Worm (Caenorhabditis elegans) whole organism, L1 larva: ENCODE measurements around the gene snt-1.
A peak's percentile ranks its signal among the peaks of the same experiment; 100 is the strongest.

ENCODE experiments used
- F16B12.6 ChIP-seq: fragments of 150-350 bp; optimal IDR thresholded peaks from 2 replicates; lab custom pipeline; 2014; ENCODE audit warnings: missing biosample characterization, missing genetic modification characterization
- alr-1 ChIP-seq: fragments of 200-800 bp; sonication (Bioruptor generic); optimal IDR thresholded peaks from 2 replicates; lab custom pipeline; 2018; ENCODE audit warnings: borderline replicate concordance, mild to moderate bottlenecking, missing genetic modification characterization, missing compliant biosample characterization
- blmp-1 ChIP-seq: fragments of 150-350 bp; optimal IDR thresholded peaks from 2 replicates; lab custom pipeline; 2014; ENCODE audit warnings: missing biosample characterization, missing genetic modification characterization
- ceh-63 ChIP-seq: fragments of 200-800 bp; sonication (Bioruptor generic); optimal IDR thresholded peaks from 2 replicates; lab custom pipeline; 2018; ENCODE audit warnings: mild to moderate bottlenecking, missing genetic modification characterization, missing compliant biosample characterization
- ceh-8 ChIP-seq: fragments of 200-800 bp; sonication (Bioruptor generic); optimal IDR thresholded peaks from 2 replicates; lab custom pipeline; 2018; ENCODE audit warnings: mild to moderate bottlenecking, missing genetic modification characterization, moderate library complexity, missing compliant biosample characterization
- ceh-82 ChIP-seq, 3 experiments: fragments of 150-350 bp in 1 of 3; sonication (generic microtip) in 2 of 3; optimal IDR thresholded peaks; 2 replicates each; lab custom pipeline; 2014 to 2017; ENCODE audit warnings: missing biosample characterization in 3 of 3, missing genetic modification characterization in 3 of 3
- ces-1 ChIP-seq: fragments of 150-350 bp; optimal IDR thresholded peaks from 2 replicates; lab custom pipeline; 2014; ENCODE audit warnings: missing biosample characterization, missing genetic modification reagents, missing genetic modification characterization
- dsc-1 ChIP-seq: sonication (generic microtip); optimal IDR thresholded peaks from 2 replicates; lab custom pipeline; 2016; ENCODE audit warnings: mild to moderate bottlenecking, missing genetic modification characterization, missing compliant biosample characterization
- efl-3 ChIP-seq: fragments of 200-800 bp; sonication (Bioruptor generic); optimal IDR thresholded peaks from 2 replicates; lab custom pipeline; 2018; ENCODE audit warnings: mild to moderate bottlenecking, missing genetic modification characterization, missing compliant biosample characterization
- egl-13 ChIP-seq: sonication (generic microtip); optimal IDR thresholded peaks from 2 replicates; lab custom pipeline; 2016; ENCODE audit warnings: missing genotype, missing genetic modification reagents, missing genetic modification characterization, missing compliant biosample characterization
- elt-2 ChIP-seq: sonication (generic microtip); optimal IDR thresholded peaks from 2 replicates; lab custom pipeline; 2016; ENCODE audit warnings: missing genetic modification characterization, mild to moderate bottlenecking, inconsistent platforms, missing compliant biosample characterization, missing genetic modification reagents
- elt-3 ChIP-seq, 6 experiments: fragments of 150-350 bp in 1 of 6; sonication (generic microtip); optimal IDR thresholded peaks; 2 replicates each; lab custom pipeline; 2017 to 2018; ENCODE audit warnings: missing biosample characterization in 6 of 6, missing genetic modification characterization in 6 of 6, inconsistent platforms in 1 of 6
- fkh-10 ChIP-seq: sonication (generic microtip); optimal IDR thresholded peaks from 2 replicates; lab custom pipeline; 2017; ENCODE audit warnings: missing biosample characterization, missing genetic modification reagents, missing genetic modification characterization
- fkh-4 ChIP-seq: sonication (generic microtip); optimal IDR thresholded peaks from 2 replicates; lab custom pipeline; 2016; ENCODE audit warnings: missing compliant biosample characterization, missing genetic modification characterization, borderline replicate concordance
- fkh-8 ChIP-seq: sonication (generic microtip); optimal IDR thresholded peaks from 2 replicates; lab custom pipeline; 2016; ENCODE audit warnings: mild to moderate bottlenecking, missing genetic modification characterization, missing compliant biosample characterization
- irx-1 ChIP-seq: sonication (generic microtip); optimal IDR thresholded peaks from 2 replicates; lab custom pipeline; 2016; ENCODE audit warnings: missing genetic modification characterization, missing compliant biosample characterization
- jun-1 ChIP-seq: fragments of 150-350 bp; optimal IDR thresholded peaks from 2 replicates; lab custom pipeline; 2014; ENCODE audit warnings: missing biosample characterization, missing genetic modification reagents, missing genetic modification characterization
- lin-14 ChIP-seq: fragments of 200-800 bp; sonication (Bioruptor generic); optimal IDR thresholded peaks from 2 replicates; lab custom pipeline; 2018; ENCODE audit warnings: mild to moderate bottlenecking, missing genetic modification characterization, moderate library complexity, missing compliant biosample characterization
- lin-35 ChIP-seq, 2 experiments: fragments of 150-350 bp; optimal IDR thresholded peaks; 2 replicates each; lab custom pipeline; 2014; ENCODE audit warnings: missing biosample characterization in 2 of 2, missing genetic modification characterization in 2 of 2, missing genetic modification reagents in 2 of 2
- lsy-2 ChIP-seq, 2 experiments: fragments of 150-350 bp; optimal IDR thresholded peaks; 2 replicates each; lab custom pipeline; 2014; ENCODE audit warnings: missing biosample characterization in 2 of 2, missing genetic modification characterization in 2 of 2
- mab-9 ChIP-seq: fragments of 200-800 bp; sonication (Bioruptor generic); IDR thresholded peaks from 2 replicates; pipeline ENCODE4 v1.3.6; 2022; ENCODE audit warnings: missing genetic modification reagents, missing genetic modification characterization, missing compliant biosample characterization
- mdl-1 ChIP-seq, 2 experiments: fragments of 150-350 bp; optimal IDR thresholded peaks; 2 replicates each; lab custom pipeline; 2014 to 2017; ENCODE audit warnings: missing biosample characterization in 2 of 2, missing genetic modification characterization in 2 of 2, inconsistent platforms in 1 of 2
- mep-1 ChIP-seq: fragments of 150-350 bp; optimal IDR thresholded peaks from 2 replicates; lab custom pipeline; 2014; ENCODE audit warnings: missing biosample characterization, missing genetic modification characterization
- nhr-11 ChIP-seq: fragments of 150-350 bp; optimal IDR thresholded peaks from 2 replicates; lab custom pipeline; 2014; ENCODE audit warnings: missing biosample characterization, missing genetic modification characterization
- nhr-20 ChIP-seq: sonication (generic microtip); optimal IDR thresholded peaks from 2 replicates; lab custom pipeline; 2016; ENCODE audit warnings: mild to moderate bottlenecking, missing genetic modification characterization, missing compliant biosample characterization
- nhr-47 ChIP-seq: sonication (generic microtip); optimal IDR thresholded peaks from 2 replicates; lab custom pipeline; 2016; ENCODE audit warnings: mild to moderate bottlenecking, missing genetic modification characterization, moderate library complexity, missing compliant biosample characterization
- nhr-71 ChIP-seq: sonication (generic microtip); optimal IDR thresholded peaks from 2 replicates; lab custom pipeline; 2016; ENCODE audit warnings: mild to moderate bottlenecking, missing genetic modification characterization, moderate library complexity, missing compliant biosample characterization
- nhr-76 ChIP-seq: sonication (generic microtip); optimal IDR thresholded peaks from 2 replicates; lab custom pipeline; 2017; ENCODE audit warnings: missing biosample characterization, missing genetic modification characterization
- nhr-85 ChIP-seq: sonication (generic microtip); peaks from one replicate; lab custom pipeline; 2016; ENCODE audit warnings: missing genetic modification characterization, inconsistent platforms, missing compliant biosample characterization
- rnt-1 ChIP-seq: sonication (generic microtip); optimal IDR thresholded peaks from 2 replicates; lab custom pipeline; 2016; ENCODE audit warnings: mild to moderate bottlenecking, missing genetic modification characterization, moderate library complexity, missing compliant biosample characterization
- skn-1 ChIP-seq: fragments of 150-350 bp; optimal IDR thresholded peaks from 2 replicates; lab custom pipeline; 2014; ENCODE audit warnings: missing biosample characterization, missing genetic modification characterization
- snpc-4 ChIP-seq: fragments of 150-350 bp; optimal IDR thresholded peaks from 2 replicates; lab custom pipeline; 2014; ENCODE audit warnings: missing biosample characterization, missing genetic modification characterization
- snu-23 ChIP-seq: sonication (generic microtip); optimal IDR thresholded peaks from 2 replicates; lab custom pipeline; 2016; ENCODE audit warnings: missing genetic modification characterization, missing compliant biosample characterization
- sox-4 ChIP-seq: sonication (generic microtip); optimal IDR thresholded peaks from 2 replicates; lab custom pipeline; 2016; ENCODE audit warnings: missing genetic modification characterization, missing compliant biosample characterization
- swsn-7 ChIP-seq: sonication (generic microtip); optimal IDR thresholded peaks from 2 replicates; lab custom pipeline; 2016; ENCODE audit warnings: missing genetic modification characterization, missing compliant biosample characterization
- tbx-2 ChIP-seq: sonication (generic microtip); optimal IDR thresholded peaks from 2 replicates; lab custom pipeline; 2016; ENCODE audit warnings: missing genetic modification characterization, missing compliant biosample characterization
- unc-30 ChIP-seq: sonication (generic microtip); optimal IDR thresholded peaks from 2 replicates; lab custom pipeline; 2017; ENCODE audit warnings: missing biosample characterization, missing genetic modification characterization
- unc-86 ChIP-seq: sonication (generic microtip); optimal IDR thresholded peaks from 2 replicates; lab custom pipeline; 2016; ENCODE audit warnings: missing genetic modification characterization, missing compliant biosample characterization
- unc-98 ChIP-seq: fragments of 200-800 bp; sonication (Bioruptor generic); IDR thresholded peaks from 2 replicates; pipeline ENCODE4 v1.3.6; 2022; ENCODE audit warnings: missing genetic modification characterization, missing compliant biosample characterization
- ztf-4 ChIP-seq: fragments of 150-350 bp; optimal IDR thresholded peaks from 2 replicates; lab custom pipeline; 2014; ENCODE audit warnings: missing biosample characterization, missing genetic modification characterization

snt-1 gene

DNA sequence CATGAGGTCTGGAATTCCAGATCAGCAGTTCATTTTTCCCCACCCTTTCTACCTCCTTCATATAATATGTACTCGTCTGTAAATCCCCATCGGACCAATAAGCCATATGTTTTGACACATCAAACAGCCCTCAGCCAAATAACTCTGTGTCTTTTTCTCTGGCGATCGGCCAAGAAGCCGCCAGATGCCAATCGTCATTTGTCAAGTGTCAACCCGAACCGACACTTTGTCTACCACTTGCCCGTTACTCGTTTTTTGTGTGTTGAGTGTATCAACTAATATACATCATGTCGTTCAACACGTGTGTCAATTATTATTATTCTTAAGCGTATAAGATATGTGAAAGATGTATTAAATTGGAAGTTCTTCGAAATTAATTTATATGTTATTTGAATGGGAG, 12.5 kb downstream of the snt-1 start (continued):
- TF ChIP-seq dsc-1 (tag; lab: Kevin White, UChicago): peak; percentile 92
- TF ChIP-seq ztf-4 (tag; lab: Kevin White, UChicago): no peak
- no peak for TF ChIP-seq unc-30 (tag; lab: Kevin White, UChicago)
- TF ChIP-seq mep-1: peak; percentile 40
- TF ChIP-seq rnt-1: peak; percentile 71
- no peak for TF ChIP-seq ceh-8 (GFP tag; lab: Kevin White, UChicago)

- TF ChIP-seq tbx-2 (tag; lab: Kevin White, UChicago) (no peak), lsy-2 (tag; optimal IDR thresholded peaks at IDR 0.05; lab: Kevin White, UChicago) (peak; percentile 19 to 26), unc-86 (tag; lab: Kevin White, UChicago) (no peak), elt-3 (tag; optimal IDR thresholded peaks at IDR 0.05; lab: Kevin White, UChicago) (peak in 2 of 6 experiments; percentile 6 to 24), unc-98 (GFP tag; lab: Robert Waterston, UW) (no peak), F16B12.6 (tag; lab: Kevin White, UChicago) (no peak), irx-1 (tag; lab: Kevin White, UChicago) (no peak), nhr-85 (tag; lab: Kevin White, UChicago) (peak; percentile 80), jun-1 (tag; lab: Kevin White, UChicago) (no peak), swsn-7 (peak; percentile 9), skn-1 (no peak), mdl-1 (tag; optimal IDR thresholded peaks at IDR 0.05; lab: Kevin White, UChicago) (peak in 1 of 2 experiments; percentile 29), sox-4 (tag; lab: Kevin White, UChicago) (no peak), snu-23 (peak; percentile 56), lin-14 (GFP tag; lab: Kevin White, UChicago) (peak; percentile 91), alr-1 (tag; lab: Kevin White, UChicago) (no peak), nhr-47 (tag; lab: Kevin White, UChicago) (peak; percentile 6), nhr-71 (peak; percentile 50), egl-13 (tag; lab: Kevin White, UChicago) (peak; percentile 41), nhr-20 (peak; percentile 64), ceh-82 (tag; optimal IDR thresholded peaks at IDR 0.05; lab: Kevin White, UChicago) (peak in 1 of 3 experiments; percentile 25), elt-2 (tag; lab: Kevin White, UChicago) (no peak), ces-1 (GFP tag; lab: Kevin White, UChicago) (no peak), ceh-63 (no peak), mep-1 (peak; percentile 36), fkh-8 (tag; lab: Kevin White, UChicago) (peak; percentile 1), blmp-1 (tag; lab: Kevin White, UChicago) (peak; percentile 95), fkh-10 (GFP tag; lab: Kevin White, UChicago) (peak; percentile 69)
- TF ChIP-seq, all 84 proteins: peak for 16
These were observed 13.1 kb downstream of the snt-1 start for ce11 chrII:6823912-6824311.

DNA sequence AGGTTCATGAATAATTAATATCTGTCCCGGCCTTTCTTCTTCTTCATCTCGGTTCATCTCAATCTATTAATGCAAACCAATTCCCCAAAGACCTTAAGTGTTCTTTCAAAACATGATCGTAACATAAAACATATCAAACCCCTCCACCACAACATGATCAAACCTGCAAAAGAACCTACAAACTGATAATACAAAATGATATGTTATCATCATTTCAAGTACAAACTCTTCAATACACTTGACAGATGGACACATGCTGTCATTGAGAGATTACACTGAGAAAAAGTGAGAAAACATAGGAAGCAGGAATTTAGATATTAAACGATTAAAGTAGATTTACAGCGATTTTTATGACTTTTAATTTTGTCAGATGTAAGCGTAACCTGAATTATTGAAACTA, 13.8 kb downstream of the snt-1 start:
- TF ChIP-seq jun-1 (tag; lab: Kevin White, UChicago) (peak; percentile 4), elt-2 (tag; lab: Kevin White, UChicago) (peak; percentile 59), dsc-1 (tag; lab: Kevin White, UChicago) (peak; percentile 8), nhr-20 (peak; percentile 5), nhr-11 (tag; lab: Kevin White, UChicago) (no peak), mep-1 (peak; percentile 11), nhr-71 (peak; percentile 20), snpc-4 (no peak), lin-14 (GFP tag; lab: Kevin White, UChicago) (peak; percentile 43), mab-9 (GFP tag; lab: Robert Waterston, UW) (no peak), nhr-76 (no peak), lin-35 (GFP tag; optimal IDR thresholded peaks at IDR 0.05; lab: Kevin White, UChicago) (peak in 1 of 2 experiments; percentile 13), fkh-4 (tag; lab: Kevin White, UChicago) (no peak), efl-3 (GFP tag; lab: Kevin White, UChicago) (no peak), elt-3 (tag; optimal IDR thresholded peaks at IDR 0.05; lab: Kevin White, UChicago) (peak in 4 of 6 experiments; percentile 10 to 48 (median 32)), nhr-85 (tag; lab: Kevin White, UChicago) (peak; percentile 43), blmp-1 (tag; lab: Kevin White, UChicago) (peak; percentile 2), ceh-82 (tag; optimal IDR thresholded peaks at IDR 0.05; lab: Kevin White, UChicago) (no peak), F16B12.6 (tag; lab: Kevin White, UChicago) (no peak)
